Worm (Caenorhabditis elegans) whole organism, mixed stage, embryonic: ENCODE results near the gene gtbp-1.

ENCODE experiments used
- M03D4.4 ChIP-seq: sonication (generic microtip); optimal IDR thresholded peaks from 2 replicates; lab custom pipeline; 2017; ENCODE audit warnings: mild to moderate bottlenecking, missing genetic modification characterization, missing compliant biosample characterization
- bed-3 ChIP-seq: fragments of 200-800 bp; sonication (Bioruptor generic); optimal IDR thresholded peaks from 3 replicates; lab custom pipeline; 2018; ENCODE audit warnings: mild to moderate bottlenecking, missing genetic modification characterization, moderate library complexity, missing compliant biosample characterization
- blmp-1 ChIP-seq: fragments of 150-350 bp; optimal IDR thresholded peaks from 2 replicates; lab custom pipeline; 2014; ENCODE audit warnings: missing biosample characterization, missing genetic modification characterization
- ceh-39 ChIP-seq: fragments of 150-350 bp; optimal IDR thresholded peaks from 2 replicates; lab custom pipeline; 2014; ENCODE audit warnings: missing biosample characterization, missing genetic modification characterization
- ceh-83 ChIP-seq: fragments of 200-800 bp; sonication (Bioruptor generic); optimal IDR thresholded peaks from 2 replicates; lab custom pipeline; 2018; ENCODE audit warnings: mild to moderate bottlenecking, missing genetic modification characterization, missing compliant biosample characterization
- ces-1 ChIP-seq: fragments of 150-350 bp; optimal IDR thresholded peaks from 2 replicates; lab custom pipeline; 2014; ENCODE audit warnings: missing biosample characterization, missing genetic modification reagents, missing genetic modification characterization
- cnd-1 ChIP-seq: fragments of 200-800 bp; sonication (Bioruptor generic); optimal IDR thresholded peaks from 2 replicates; lab custom pipeline; 2018; ENCODE audit warnings: mild to moderate bottlenecking, missing genetic modification characterization, missing compliant biosample characterization
- drap-1 ChIP-seq: fragments of 200-800 bp; sonication (Bioruptor generic); optimal IDR thresholded peaks from 3 replicates; lab custom pipeline; 2018; ENCODE audit warnings: mild to moderate bottlenecking, missing genetic modification characterization, missing compliant biosample characterization
- elt-1 ChIP-seq: sonication (generic microtip); optimal IDR thresholded peaks from 2 replicates; lab custom pipeline; 2017; ENCODE audit warnings: missing genetic modification characterization, mild to moderate bottlenecking, missing compliant biosample characterization, antibody characterized with exemption, moderate library complexity, borderline replicate concordance; ENCODE audit not compliant: insufficient read depth
- elt-3 ChIP-seq: fragments of 150-350 bp; optimal IDR thresholded peaks from 2 replicates; lab custom pipeline; 2014; ENCODE audit warnings: missing biosample characterization, missing genetic modification characterization
- flh-1 ChIP-seq: fragments of 200-800 bp; sonication (Bioruptor generic); optimal IDR thresholded peaks from 2 replicates; lab custom pipeline; 2018; ENCODE audit warnings: mild to moderate bottlenecking, missing genetic modification characterization, moderate library complexity, missing compliant biosample characterization
- lin-13 ChIP-seq: fragments of 150-350 bp; optimal IDR thresholded peaks from 2 replicates; lab custom pipeline; 2014; ENCODE audit warnings: missing biosample characterization, missing genetic modification characterization
- lin-32 ChIP-seq: fragments of 200-800 bp; sonication (Bioruptor generic); optimal IDR thresholded peaks from 2 replicates; lab custom pipeline; 2018; ENCODE audit warnings: mild to moderate bottlenecking, missing genetic modification characterization, missing compliant biosample characterization
- lsy-2 ChIP-seq: fragments of 150-350 bp; optimal IDR thresholded peaks from 2 replicates; lab custom pipeline; 2014; ENCODE audit warnings: missing biosample characterization, missing genetic modification characterization
- mab-5 ChIP-seq: fragments of 150-350 bp; optimal IDR thresholded peaks from 2 replicates; lab custom pipeline; 2014; ENCODE audit warnings: missing biosample characterization, missing genetic modification characterization
- mep-1 ChIP-seq: fragments of 150-350 bp; optimal IDR thresholded peaks from 2 replicates; lab custom pipeline; 2017; ENCODE audit warnings: missing biosample characterization, missing genetic modification reagents, missing genetic modification characterization, inconsistent platforms
- nhr-12 ChIP-seq: fragments of 150-350 bp; optimal IDR thresholded peaks from 2 replicates; lab custom pipeline; 2014; ENCODE audit warnings: missing biosample characterization, missing genetic modification characterization
- nhr-2 ChIP-seq: fragments of 150-350 bp; optimal IDR thresholded peaks from 2 replicates; lab custom pipeline; 2014; ENCODE audit warnings: missing biosample characterization, missing genetic modification characterization
- nhr-28 ChIP-seq: fragments of 150-350 bp; optimal IDR thresholded peaks from 2 replicates; lab custom pipeline; 2014; ENCODE audit warnings: missing biosample characterization, missing genetic modification characterization
- nhr-76 ChIP-seq: sonication (generic microtip); optimal IDR thresholded peaks from 2 replicates; lab custom pipeline; 2017; ENCODE audit warnings: missing biosample characterization, missing genetic modification characterization
- pha-4 ChIP-seq: fragments of 150-350 bp; optimal IDR thresholded peaks from 2 replicates; lab custom pipeline; 2018; ENCODE audit warnings: missing biosample characterization, missing genetic modification reagents, missing genetic modification characterization
- sem-2 ChIP-seq: fragments of 200-800 bp; sonication (Bioruptor generic); optimal IDR thresholded peaks from 2 replicates; lab custom pipeline; 2018; ENCODE audit warnings: mild to moderate bottlenecking, missing genetic modification characterization, missing compliant biosample characterization
- sptf-1 ChIP-seq: sonication (generic microtip); optimal IDR thresholded peaks from 2 replicates; lab custom pipeline; 2017; ENCODE audit warnings: mild to moderate bottlenecking, missing genetic modification characterization, moderate library complexity, missing compliant biosample characterization
- tbx-8 ChIP-seq: fragments of 200-800 bp; sonication (Bioruptor generic); optimal IDR thresholded peaks from 2 replicates; lab custom pipeline; 2018; ENCODE audit warnings: mild to moderate bottlenecking, missing genetic modification characterization, moderate library complexity, missing compliant biosample characterization
- unc-120 ChIP-seq: sonication (generic microtip); optimal IDR thresholded peaks from 2 replicates; lab custom pipeline; 2017; ENCODE audit warnings: missing genetic modification characterization, missing compliant biosample characterization; ENCODE audit not compliant: poor library complexity, severe bottlenecking
- unc-39 ChIP-seq: fragments of 150-350 bp; optimal IDR thresholded peaks from 2 replicates; lab custom pipeline; 2014; ENCODE audit warnings: missing biosample characterization, missing genetic modification characterization
- unc-62 ChIP-seq: fragments of 150-350 bp; optimal IDR thresholded peaks from 2 replicates; lab custom pipeline; 2014; ENCODE audit warnings: missing biosample characterization, missing genetic modification reagents, missing genetic modification characterization
- zip-8 ChIP-seq: fragments of 150-350 bp; optimal IDR thresholded peaks from 2 replicates; lab custom pipeline; 2014; ENCODE audit warnings: missing biosample characterization, missing genetic modification characterization
- ztf-11 ChIP-seq: fragments of 150-350 bp; optimal IDR thresholded peaks from 2 replicates; lab custom pipeline; 2014; ENCODE audit warnings: missing biosample characterization, missing genetic modification characterization

gtbp-1 gene

DNA sequence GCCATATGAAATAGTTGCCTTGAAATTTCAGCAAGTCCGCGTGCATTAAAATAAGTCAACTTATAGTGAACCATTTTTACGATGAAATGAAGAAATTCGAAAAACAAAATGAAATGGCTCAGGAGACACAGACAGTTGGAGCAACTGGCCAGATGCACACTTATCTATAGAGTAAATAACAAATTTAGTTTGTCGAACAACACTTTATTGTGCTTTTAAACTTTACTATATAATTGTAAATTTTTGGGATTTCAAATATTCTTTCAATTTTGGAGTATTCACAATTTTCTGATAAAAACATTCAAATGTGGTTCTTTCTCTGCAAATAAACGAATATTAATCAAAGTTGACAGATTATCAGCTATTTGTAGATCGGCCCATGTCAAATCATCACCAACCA is 11.4 kb upstream of the gtbp-1 start, which contains the start of gene gst-3:
Gene gst-3 (minus strand): TSS at position 101 of the 400 bp plus-strand sequence.
- TF ChIP-seq sem-2 (GFP tag; lab: Kevin White, UChicago) = no peak
- TF ChIP-seq blmp-1 = no peak
- TF ChIP-seq nhr-28 (tag; lab: Kevin White, UChicago) = no peak
- no peak for TF ChIP-seq pha-4
- no peak for TF ChIP-seq unc-120 (tag; lab: Kevin White, UChicago)
- TF ChIP-seq bed-3 (GFP tag; lab: Kevin White, UChicago) = no peak
- no peak for TF ChIP-seq nhr-76 (tag; lab: Kevin White, UChicago)
- TF ChIP-seq nhr-2 (tag; lab: Kevin White, UChicago) = no peak
- no peak for TF ChIP-seq ceh-83
- TF ChIP-seq sptf-1 = no peak
- TF ChIP-seq flh-1 (GFP tag; lab: Kevin White, UChicago) = no peak

DNA sequence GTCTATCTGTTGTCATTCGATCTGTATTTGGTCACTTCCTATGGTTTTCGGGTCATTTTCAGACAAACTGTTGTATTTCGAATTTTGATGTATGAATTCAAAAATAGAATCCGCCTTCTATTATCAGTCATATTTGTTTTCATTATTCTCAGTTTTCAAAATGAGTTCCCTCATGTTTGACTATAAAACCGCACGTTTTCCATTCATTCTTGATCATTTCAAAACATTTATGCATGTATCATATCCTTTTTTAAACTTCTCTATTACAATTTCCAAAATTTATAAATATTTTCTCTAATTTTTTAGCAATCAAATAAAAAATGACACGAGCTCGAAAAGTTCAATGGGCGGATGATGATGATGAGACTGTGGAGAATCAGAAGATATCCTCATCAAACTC is 9.0 kb upstream of the gtbp-1 start, which contains the start of gene K08F4.12:
Gene K08F4.12 (plus strand): TSS at position 301 of the 400 bp plus-strand sequence.
- TF ChIP-seq flh-1 (GFP tag; lab: Kevin White, UChicago) (no peak), ces-1 (GFP tag; lab: Kevin White, UChicago) (no peak), drap-1 (no peak), pha-4 (no peak), sptf-1 (no peak), tbx-8 (GFP tag; lab: Kevin White, UChicago) (no peak), ztf-11 (tag; lab: Kevin White, UChicago) (no peak), nhr-28 (tag; lab: Kevin White, UChicago) (no peak), blmp-1 (no peak)

DNA sequence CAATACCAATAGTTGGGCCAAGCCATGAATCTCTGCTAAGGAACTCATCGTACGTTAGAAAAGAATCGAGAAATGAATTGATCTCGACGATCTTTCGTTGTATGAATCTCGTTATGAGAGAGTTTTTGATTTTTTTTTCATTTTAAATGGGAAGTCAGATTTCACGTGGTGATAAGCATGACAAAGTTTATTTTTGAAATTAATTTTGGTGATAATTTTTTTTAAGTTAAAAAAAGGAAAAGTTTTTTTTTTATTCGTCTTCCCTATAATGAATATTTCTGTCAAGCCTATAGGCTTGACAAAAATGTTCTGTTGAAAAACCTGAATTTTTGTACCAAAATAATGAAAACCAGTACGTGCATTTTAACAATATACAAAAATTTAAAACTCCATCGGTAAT is 7.1 kb upstream of the gtbp-1 start, which contains the start of gene K08F4.5:
Gene K08F4.5 (minus strand): TSS at position 101 of the 400 bp plus-strand sequence.
- no peak for TF ChIP-seq cnd-1 (tag; lab: Kevin White, UChicago)
- no peak for TF ChIP-seq sptf-1
- no peak for TF ChIP-seq tbx-8 (GFP tag; lab: Kevin White, UChicago)

DNA sequence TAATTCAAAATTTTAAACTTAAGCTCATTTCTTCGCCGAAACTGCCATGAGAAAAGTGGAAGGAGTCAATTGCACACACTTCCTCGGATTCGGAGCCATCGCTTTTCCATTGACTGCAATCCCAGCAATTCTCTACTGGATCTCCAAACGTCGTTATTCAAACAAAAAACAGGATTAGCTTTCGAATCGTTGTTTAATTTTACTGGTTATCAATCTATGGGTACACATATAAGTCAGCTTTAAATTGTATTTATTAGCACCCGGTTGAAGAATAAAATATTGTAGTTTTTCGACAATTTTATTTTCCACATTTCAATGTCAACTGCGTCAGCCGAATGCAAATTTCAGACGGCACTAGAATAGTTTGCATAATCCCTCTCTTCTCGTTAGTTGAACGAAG is 1.2 kb upstream of the gtbp-1 start, which contains the start of gene glt-3:
Gene glt-3 (plus strand): TSS at position 301 of the 400 bp plus-strand sequence.
- no peak for TF ChIP-seq elt-3 (tag; lab: Kevin White, UChicago)
- no peak for TF ChIP-seq unc-39 (tag; lab: Kevin White, UChicago)
- TF ChIP-seq ztf-11 (tag; lab: Kevin White, UChicago) = no peak
- no peak for TF ChIP-seq blmp-1
- TF ChIP-seq lin-13 (tag; lab: Kevin White, UChicago) = no peak
- no peak for TF ChIP-seq nhr-12 (tag; lab: Kevin White, UChicago)

DNA sequence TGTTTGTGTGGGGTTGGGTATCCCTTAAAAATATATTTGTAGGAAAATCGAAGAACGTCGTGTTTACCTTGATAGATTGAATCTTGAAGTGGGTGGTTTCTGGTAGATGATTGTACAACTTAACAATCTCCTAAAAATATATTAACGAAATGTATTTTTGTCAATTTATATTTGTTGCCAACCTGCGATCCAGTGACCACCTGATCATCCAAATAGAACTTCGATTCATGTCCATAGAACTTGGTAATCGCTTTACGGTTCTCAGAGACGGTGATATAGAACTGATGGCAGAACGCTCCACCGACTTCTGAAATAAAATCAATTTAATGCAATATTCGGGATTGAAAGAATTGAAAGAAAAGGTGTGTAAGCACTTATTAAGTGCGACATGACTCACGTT is 310 bp downstream of the gtbp-1 start:
- TF ChIP-seq pha-4 (no peak), lin-13 (tag; lab: Kevin White, UChicago) (no peak), lsy-2 (tag; lab: Kevin White, UChicago) (no peak), nhr-28 (tag; lab: Kevin White, UChicago) (no peak), ceh-83 (no peak), drap-1 (no peak), nhr-2 (tag; lab: Kevin White, UChicago) (no peak), mab-5 (no peak), elt-1 (no peak), sptf-1 (no peak), ceh-39 (tag; lab: Kevin White, UChicago) (no peak), cnd-1 (tag; lab: Kevin White, UChicago) (no peak), bed-3 (GFP tag; lab: Kevin White, UChicago) (no peak), unc-62 (GFP tag; lab: Kevin White, UChicago) (no peak), zip-8 (no peak), ztf-11 (tag; lab: Kevin White, UChicago) (no peak), mep-1 (tag; lab: Kevin White, UChicago) (no peak)

DNA sequence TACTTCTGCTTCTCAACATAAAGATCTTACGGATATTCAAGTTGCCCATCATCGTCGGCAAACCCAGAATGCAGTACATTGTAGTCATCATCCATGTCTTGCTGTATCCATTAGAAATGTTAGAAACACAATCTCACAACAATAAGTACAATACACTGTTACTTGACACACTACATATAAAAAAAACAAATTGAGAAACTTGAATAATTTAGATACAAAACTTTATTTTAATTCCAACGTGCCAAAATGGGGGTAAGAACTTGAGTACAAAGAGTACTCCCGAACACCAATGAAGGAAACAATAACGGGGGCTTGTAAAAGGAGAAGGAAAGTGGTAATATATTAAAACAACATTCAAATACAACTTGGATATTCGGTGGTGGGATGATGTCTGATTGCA is 2.2 kb downstream of the gtbp-1 start, which contains the start of gene ctf-18:
Gene ctf-18 (minus strand): TSS at position 101 of the 400 bp plus-strand sequence.
- no peak for TF ChIP-seq unc-62 (GFP tag; lab: Kevin White, UChicago)
- TF ChIP-seq ceh-39 (tag; lab: Kevin White, UChicago) = no peak
- no peak for TF ChIP-seq elt-1
- TF ChIP-seq, all 35 proteins: peak for 0

DNA sequence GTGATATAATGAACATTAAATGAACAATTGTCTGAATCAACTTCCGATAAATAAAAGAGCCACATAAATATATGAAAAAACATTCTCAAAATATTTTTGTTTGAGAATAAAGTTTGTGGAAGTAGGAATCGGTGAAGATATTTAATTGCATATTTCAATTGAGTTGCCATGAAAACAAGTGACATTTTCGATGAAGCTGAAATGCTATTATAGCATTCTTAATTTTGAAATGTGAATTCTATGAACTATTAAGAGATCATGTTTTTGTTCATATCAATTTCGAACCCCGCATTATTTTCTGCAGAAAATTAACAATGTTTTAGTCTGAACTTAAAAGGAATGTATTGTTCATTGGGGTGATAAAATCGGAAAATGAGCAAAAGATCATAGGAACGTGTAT is 6.6 kb downstream of the gtbp-1 start, which contains the start of gene irld-21:
Gene irld-21 (minus strand): TSS at position 101 of the 400 bp plus-strand sequence.
- no peak for TF ChIP-seq ceh-39 (tag; lab: Kevin White, UChicago)
- no peak for TF ChIP-seq M03D4.4
- TF ChIP-seq blmp-1 = no peak
- TF ChIP-seq drap-1 = no peak
- no peak for TF ChIP-seq elt-1
- TF ChIP-seq pha-4 = no peak
- no peak for TF ChIP-seq nhr-2 (tag; lab: Kevin White, UChicago)
- no peak for TF ChIP-seq unc-39 (tag; lab: Kevin White, UChicago)
- TF ChIP-seq lin-32 (GFP tag; lab: Kevin White, UChicago) = no peak
- no peak for TF ChIP-seq lsy-2 (tag; lab: Kevin White, UChicago)
